Worm (Caenorhabditis elegans): ENCODE measurements around the gene ZK673.1.

- TF ChIP-seq flt-1 (GFP tag; IDR thresholded peaks at IDR 0.05) (no peak), ztf-23 (GFP tag; IDR thresholded peaks at IDR 0.05) (no peak), klf-2 (GFP tag; conservative IDR thresholded peaks at IDR 0.05) (no peak), T22C8.4 (GFP tag; IDR thresholded peaks at IDR 0.05) (no peak), ztf-29 (GFP tag; IDR thresholded peaks at IDR 0.05) (no peak), med-1 (GFP tag; optimal IDR thresholded peaks at IDR 0.05; ENCODE audit: insufficient read depth) (no peak), tab-1 (GFP tag; IDR thresholded peaks at IDR 0.05) (no peak), cog-1 (tag; optimal IDR thresholded peaks at IDR 0.05) (no peak), ref-1 (GFP tag; conservative IDR thresholded peaks at IDR 0.05) (no peak)
These were observed 42.7 kb downstream of the ZK673.1 start for ce11 chrII:10485640-10486039.
